Fruit fly (Drosophila melanogaster): ENCODE measurements around the gene CG4686.
A peak's percentile ranks its signal among the peaks of the same experiment; 100 is the strongest.

The CG4686 gene

DNA sequence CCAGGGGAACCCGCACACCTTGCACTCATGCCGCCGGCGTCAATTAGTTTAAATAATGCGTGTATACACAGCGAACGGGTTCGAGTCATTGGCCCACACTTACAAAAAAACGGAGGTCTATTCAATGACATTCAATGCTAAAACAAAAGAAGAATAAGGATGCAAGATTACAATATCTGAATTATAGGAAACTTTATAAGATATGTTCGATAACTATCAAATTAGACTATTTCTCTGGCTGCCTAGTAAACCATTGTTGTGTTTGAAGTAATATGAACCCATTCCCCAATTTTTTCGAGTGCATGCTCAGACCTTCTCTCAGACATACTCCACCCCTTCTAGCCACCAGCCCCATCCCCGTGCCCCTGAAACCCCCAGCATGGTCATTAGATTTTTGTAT lies 43.3 kb upstream of the CG4686 start (continued):
- TF ChIP-seq ap (GFP tag; IDR thresholded peaks at IDR 0.05) = no peak
- peak; percentile 23 for TF ChIP-seq CG14710 (tag; optimal IDR thresholded peaks at IDR 0.05)
- TF ChIP-seq CG11504 (tag; optimal IDR thresholded peaks at IDR 0.05) = peak; percentile 34
- TF ChIP-seq CG7839 (tag; optimal IDR thresholded peaks at IDR 0.05) = peak; percentile 26
- TF ChIP-seq scrt (GFP tag; optimal IDR thresholded peaks at IDR 0.05) = no peak
- TF ChIP-seq kni (GFP tag; optimal IDR thresholded peaks at IDR 0.05) = no peak
- TF ChIP-seq Sox100B (GFP tag; optimal IDR thresholded peaks at IDR 0.05) = no peak
- TF ChIP-seq Ets65A (GFP tag) = no peak
- no peak for TF ChIP-seq Optix (GFP tag; IDR thresholded peaks at IDR 0.05)
- peak; percentile 52; the same call in 1 of the 2 replicates for TF ChIP-seq Xrp1 (GFP tag; IDR thresholded peaks at IDR 0.05)
- TF ChIP-seq bowl (GFP tag; IDR thresholded peaks at IDR 0.05) = no peak
- TF ChIP-seq CG10366 (GFP tag; IDR thresholded peaks at IDR 0.05) = no peak; the same call in 1 of the 2 replicates
- TF ChIP-seq CG4404 (GFP tag; IDR thresholded peaks at IDR 0.05) = no peak
- no peak for TF ChIP-seq HLHmδ (GFP tag; optimal IDR thresholded peaks at IDR 0.05)
- TF ChIP-seq unpg (GFP tag; optimal IDR thresholded peaks at IDR 0.05) = peak; percentile 0
- no peak for TF ChIP-seq tna (GFP tag; IDR thresholded peaks at IDR 0.05; ENCODE audit: partially characterized antibody)
- TF ChIP-seq ATbp (GFP tag; optimal IDR thresholded peaks at IDR 0.05) = peak; percentile 26
- no peak for TF ChIP-seq jigr1 (GFP tag; IDR thresholded peaks at IDR 0.05)
- no peak for TF ChIP-seq CG12236 (GFP tag; optimal IDR thresholded peaks at IDR 0.05)
- peak; percentile 16 for TF ChIP-seq Oli (tag; optimal IDR thresholded peaks at IDR 0.05)
- no peak for TF ChIP-seq Dll (GFP tag; IDR thresholded peaks at IDR 0.05; ENCODE audit: partially characterized antibody)
- no peak for TF ChIP-seq tup (GFP tag; optimal IDR thresholded peaks at IDR 0.05)
- peak; percentile 11 for TF ChIP-seq CG10267 (tag; optimal IDR thresholded peaks at IDR 0.05)
- TF ChIP-seq CG10321 (GFP tag; IDR thresholded peaks at IDR 0.05) = no peak
- no peak for TF ChIP-seq CG6175 (GFP tag; IDR thresholded peaks at IDR 0.05)
- no peak for TF ChIP-seq Aef1 (GFP tag; IDR thresholded peaks at IDR 0.05)
- TF ChIP-seq Camta (GFP tag; optimal IDR thresholded peaks at IDR 0.05) = no peak
- TF ChIP-seq row (GFP tag; IDR thresholded peaks at IDR 0.05) = peak; percentile 41; the same call in 1 of the 3 replicates
- peak; percentile 6 for TF ChIP-seq CG8388 (GFP tag; optimal IDR thresholded peaks at IDR 0.05)
- no peak for TF ChIP-seq CG1647 (GFP tag; optimal IDR thresholded peaks at IDR 0.05)
- peak; percentile 8 for TF ChIP-seq dmrt99B (tag; optimal IDR thresholded peaks at IDR 0.05)
- peak; percentile 12 for TF ChIP-seq CG1603 (tag; optimal IDR thresholded peaks at IDR 0.05)
- peak; percentile 7 for TF ChIP-seq CG5245 (GFP tag; optimal IDR thresholded peaks at IDR 0.05)
- TF ChIP-seq Xbp1 (GFP tag; optimal IDR thresholded peaks at IDR 0.05) = no peak
- TF ChIP-seq schlank (tag; optimal IDR thresholded peaks at IDR 0.05) = no peak
- TF ChIP-seq CG2202 (tag; optimal IDR thresholded peaks at IDR 0.05) = peak; percentile 29
- no peak for TF ChIP-seq Dek (tag; optimal IDR thresholded peaks at IDR 0.05)
- TF ChIP-seq CG11696 (GFP tag; IDR thresholded peaks at IDR 0.05) = no peak
- no peak for TF ChIP-seq CG13894 (tag; optimal IDR thresholded peaks at IDR 0.05)
- no peak for TF ChIP-seq CG4707 (GFP tag; optimal IDR thresholded peaks at IDR 0.05)
- TF ChIP-seq CG18764 (GFP tag; optimal IDR thresholded peaks at IDR 0.05) = no peak
- TF ChIP-seq Doc2 (GFP tag; IDR thresholded peaks at IDR 0.05) = no peak
- TF ChIP-seq CG4820 (GFP tag; optimal IDR thresholded peaks at IDR 0.05) = peak; percentile 4
- TF ChIP-seq cas (GFP tag; IDR thresholded peaks at IDR 0.05) = no peak
- peak; percentile 11 for TF ChIP-seq CG17359 (tag; optimal IDR thresholded peaks at IDR 0.05)
- TF ChIP-seq crol (GFP tag; IDR thresholded peaks at IDR 0.05) = peak; percentile 38; the same call in 1 of the 2 replicates
- peak; percentile 23 for TF ChIP-seq nmo (GFP tag; optimal IDR thresholded peaks at IDR 0.05)
- no peak for TF ChIP-seq CG13624 (GFP tag; optimal IDR thresholded peaks at IDR 0.05)

Data from whole organism, embryonic.